Worm (Caenorhabditis elegans) whole organism, L2 larva: Measurements from ENCODE around the gene zhit-3.

ENCODE experiments used
- alr-1 ChIP-seq: fragments of 150-350 bp; optimal IDR thresholded peaks from 2 replicates; lab custom pipeline; 2014; ENCODE audit warnings: missing biosample characterization, missing genetic modification characterization
- aly-2 ChIP-seq: fragments of 150-350 bp; optimal IDR thresholded peaks from 2 replicates; lab custom pipeline; 2014; ENCODE audit warnings: missing biosample characterization, missing genetic modification characterization
- elt-3 ChIP-seq: sonication (generic microtip); optimal IDR thresholded peaks from 2 replicates; lab custom pipeline; 2017; ENCODE audit warnings: missing biosample characterization, missing genetic modification characterization
- fos-1 ChIP-seq: fragments of 150-350 bp; optimal IDR thresholded peaks from 2 replicates; lab custom pipeline; 2014; ENCODE audit warnings: missing biosample characterization, missing genetic modification characterization
- nhr-25 ChIP-seq: fragments of 150-350 bp; sonication (generic microtip); optimal IDR thresholded peaks from 3 replicates; lab custom pipeline; 2014; ENCODE audit warnings: missing biosample characterization, missing genetic modification characterization
- unc-62 ChIP-seq: fragments of 150-350 bp; optimal IDR thresholded peaks from 2 replicates; lab custom pipeline; 2014; ENCODE audit warnings: missing biosample characterization, missing genetic modification reagents, missing genetic modification characterization
- ztf-11 ChIP-seq: sonication (generic microtip); optimal IDR thresholded peaks from 2 replicates; lab custom pipeline; 2017; ENCODE audit warnings: missing biosample characterization, missing genetic modification characterization

DNA sequence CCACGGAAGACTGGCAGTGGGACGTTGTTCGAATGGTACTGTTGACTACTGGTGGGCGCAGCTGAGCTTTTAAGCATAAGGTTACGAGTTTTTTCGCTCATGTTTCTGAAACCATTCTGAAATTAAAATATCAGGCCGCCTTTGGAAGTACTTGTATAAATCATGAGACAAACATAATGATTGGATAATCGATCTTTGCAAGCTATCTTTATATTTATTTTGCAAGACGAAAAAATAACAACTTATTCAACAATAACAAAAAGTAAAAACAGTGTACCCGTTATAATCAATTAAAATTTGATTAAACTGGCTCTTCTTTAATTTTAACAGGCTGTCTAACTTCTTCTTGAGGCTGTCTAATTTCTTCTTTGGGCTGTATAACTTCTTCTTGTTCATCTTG lies 6.4 kb downstream of the zhit-3 start, which contains the start of gene ZK856.16:
- no peak for TF ChIP-seq nhr-25 (tag; lab: Kevin White, UChicago)
- TF ChIP-seq aly-2 (tag; lab: Kevin White, UChicago), result no peak
- TF ChIP-seq alr-1, result no peak
- TF ChIP-seq elt-3, result no peak
- TF ChIP-seq unc-62 (GFP tag; lab: Kevin White, UChicago), result no peak
- no peak for TF ChIP-seq ztf-11
- no peak for TF ChIP-seq fos-1 (tag; lab: Kevin White, UChicago)
